Fruit fly (Drosophila melanogaster) whole organism, larva: ENCODE measurements around the gene CG17141.

Experiments used
- noc ChIP-seq: fragments of 200-800 bp; sonication (Bioruptor generic); optimal IDR thresholded peaks from 3 replicates; lab custom pipeline; 2019; ENCODE audit warnings: missing biosample characterization, mild to moderate bottlenecking, missing genetic modification characterization, moderate library complexity

CG17141 gene

dm6 chr3R:22726771-22727455 lies 20.5 kb downstream of the CG17141 start, which contains the start of gene CG45049:
Gene CG45049, plus strand, starts transcription at chr3R:22726967.
- no peak for TF ChIP-seq noc

DNA sequence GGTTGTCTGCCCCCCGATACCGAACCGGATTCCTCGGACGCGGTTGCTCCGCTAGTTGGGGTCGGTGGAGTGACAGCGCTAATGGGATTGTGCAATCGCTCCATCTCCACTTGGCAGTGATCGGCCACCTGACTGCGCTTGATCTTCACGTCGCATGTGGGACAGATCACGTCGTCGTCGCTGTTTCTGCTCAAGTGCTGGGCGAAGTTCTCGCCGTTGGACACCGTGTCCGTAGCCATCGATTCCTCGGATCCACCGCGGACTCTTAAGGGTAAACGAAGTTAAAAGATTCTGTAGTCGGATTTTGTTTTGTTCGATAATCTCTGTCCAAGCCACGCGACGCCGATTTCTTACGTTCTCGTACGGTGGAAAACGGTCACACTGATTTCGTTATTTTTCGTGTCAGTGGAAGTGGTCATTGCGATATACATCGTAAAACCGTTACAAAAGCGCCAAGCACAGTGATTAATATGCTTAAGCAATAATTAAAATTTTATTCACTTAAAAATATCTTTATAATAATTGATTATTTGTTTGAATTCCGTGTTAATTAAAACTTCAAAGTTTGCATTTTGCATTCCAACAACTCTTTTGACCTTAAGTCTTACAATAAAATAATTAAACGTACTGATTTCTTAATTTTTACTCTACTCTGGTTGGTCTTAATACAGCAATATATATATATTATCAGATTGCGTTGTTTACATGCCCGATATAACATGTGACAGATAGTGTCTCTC lies 21.2 kb downstream of the CG17141 start, which contains the start of gene RNF220:
Gene RNF220, minus strand, starts transcription at position 384 of the 740 bp plus-strand sequence.
- no peak for TF ChIP-seq noc

DNA sequence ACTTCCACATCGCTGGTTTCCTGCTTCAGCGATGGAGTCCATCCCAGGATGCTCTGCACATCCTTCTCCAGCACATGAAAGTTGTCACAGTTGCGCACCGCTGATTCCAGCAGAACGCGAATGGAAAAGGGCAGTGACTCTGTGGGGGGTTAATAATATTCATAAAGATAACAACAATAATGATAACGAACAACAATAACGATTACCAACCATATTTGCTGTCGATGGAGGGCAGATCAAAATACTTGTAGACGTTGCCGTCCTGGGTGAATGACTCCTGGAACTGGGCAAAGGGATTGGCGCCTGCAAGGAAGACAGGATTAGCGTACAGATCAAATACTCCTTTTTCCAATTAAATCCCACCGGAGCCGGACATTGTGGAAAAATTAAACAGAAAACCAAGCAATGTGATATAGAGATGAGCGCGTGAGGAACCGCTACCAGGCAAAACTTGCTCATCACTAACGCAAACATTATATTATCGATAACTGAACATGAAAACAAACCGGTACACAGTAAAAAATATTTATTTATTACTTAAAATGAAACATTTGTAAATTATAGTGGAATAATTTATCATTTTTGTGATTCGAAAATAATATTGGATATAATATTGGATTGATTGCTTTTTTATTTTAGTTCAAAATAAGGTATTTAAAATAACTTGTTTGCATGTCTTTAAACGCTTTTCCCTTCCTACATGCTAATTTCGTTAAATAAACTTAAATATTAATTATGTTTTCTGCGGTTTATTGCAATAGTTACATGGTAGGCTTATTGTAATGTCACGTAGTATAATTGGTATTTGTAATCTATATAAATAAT lies 23.0 kb downstream of the CG17141 start, which contains the start of gene Irp-1A:
Gene Irp-1A, minus strand, starts transcription at position 439 of the 825 bp plus-strand sequence.
- peak; percentile 58 for TF ChIP-seq noc

DNA sequence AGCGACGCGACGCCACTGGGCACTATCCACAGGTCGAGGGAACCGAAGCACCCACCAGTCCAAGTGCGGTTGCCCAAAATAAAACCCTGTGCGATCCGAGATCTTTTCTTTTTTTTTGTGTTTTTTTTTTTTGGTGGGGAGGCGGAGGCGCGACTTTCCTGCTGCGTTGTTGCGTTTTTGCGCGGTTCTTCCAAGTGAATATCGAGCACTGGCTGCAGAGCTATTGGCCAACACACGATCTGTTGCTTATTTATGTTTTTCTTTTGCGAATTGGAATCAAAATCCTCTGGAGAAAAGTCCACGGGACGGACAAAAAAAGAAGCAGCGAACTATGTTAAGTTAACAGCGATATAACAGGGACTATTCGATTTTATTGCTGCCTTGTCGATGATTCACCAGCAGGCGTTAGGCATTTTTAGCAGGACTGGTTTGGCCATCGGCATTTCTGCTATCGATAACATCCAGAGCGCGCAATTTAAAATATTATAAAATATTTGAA lies 26.5 kb downstream of the CG17141 start, which contains the start of gene wge:
Gene wge, minus strand, starts transcription at position 343 of the 499 bp plus-strand sequence.
- TF ChIP-seq noc = no peak

DNA sequence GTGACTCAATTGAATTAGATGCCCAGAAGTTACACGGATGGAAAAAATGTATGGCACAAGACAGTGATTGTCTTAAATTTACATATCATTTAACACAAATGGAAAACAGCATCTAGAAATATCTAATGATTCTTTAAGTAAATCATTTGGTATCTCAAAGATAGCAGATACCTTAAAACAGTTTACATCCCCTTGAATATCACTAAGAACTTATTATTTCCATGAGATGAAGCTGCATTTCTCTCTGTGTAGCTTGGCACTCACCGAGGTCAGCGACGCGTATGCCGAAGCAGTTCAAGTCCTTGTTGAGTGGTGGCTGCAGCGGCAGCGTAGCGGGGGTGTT lies 27.8 kb downstream of the CG17141 start:
- no peak for TF ChIP-seq noc

DNA sequence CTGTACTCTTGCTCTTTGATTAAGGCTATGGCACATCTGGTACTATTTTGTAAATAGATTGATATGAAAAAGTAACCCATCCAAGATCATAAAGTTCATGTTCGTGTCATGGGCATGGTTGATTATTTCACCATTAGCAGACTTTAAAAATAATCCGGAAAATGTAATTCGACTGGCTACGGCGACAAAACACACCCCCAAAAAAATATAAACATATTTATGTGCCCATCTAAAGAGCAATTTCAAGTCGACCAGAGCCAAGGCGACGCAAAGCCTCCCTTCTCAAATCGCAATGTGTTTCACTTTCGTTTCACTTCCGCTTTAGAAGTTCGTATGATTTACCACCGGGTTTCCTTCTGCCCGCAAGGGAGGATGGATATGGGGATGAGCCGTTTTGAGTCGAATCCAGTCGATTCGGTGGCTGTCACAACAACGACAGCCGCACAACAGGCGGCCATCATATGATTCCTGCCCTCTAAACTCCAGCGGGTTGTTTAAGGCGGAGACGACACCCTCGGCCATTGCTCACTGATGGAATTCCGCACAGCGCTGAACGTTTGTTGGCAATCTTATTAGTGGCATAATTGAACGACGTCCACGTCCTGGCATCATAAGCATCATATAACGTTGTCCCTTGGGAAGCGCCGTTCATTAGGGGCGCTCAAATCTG lies 28.3 kb downstream of the CG17141 start:
- TF ChIP-seq noc = no peak

- TF ChIP-seq noc = no peak
Measured at dm6 chr3R:22718401-22718800, 29.0 kb downstream of the CG17141 start.

- no peak for TF ChIP-seq noc
Measured at dm6 chr3R:22717863-22718262, 29.5 kb downstream of the CG17141 start.

dm6 chr3R:22710662-22711061 lies 36.7 kb downstream of the CG17141 start, which contains the start of gene CG4907:
Gene CG4907, minus strand, starts transcription at chr3R:22710762.
- TF ChIP-seq noc = no peak

DNA sequence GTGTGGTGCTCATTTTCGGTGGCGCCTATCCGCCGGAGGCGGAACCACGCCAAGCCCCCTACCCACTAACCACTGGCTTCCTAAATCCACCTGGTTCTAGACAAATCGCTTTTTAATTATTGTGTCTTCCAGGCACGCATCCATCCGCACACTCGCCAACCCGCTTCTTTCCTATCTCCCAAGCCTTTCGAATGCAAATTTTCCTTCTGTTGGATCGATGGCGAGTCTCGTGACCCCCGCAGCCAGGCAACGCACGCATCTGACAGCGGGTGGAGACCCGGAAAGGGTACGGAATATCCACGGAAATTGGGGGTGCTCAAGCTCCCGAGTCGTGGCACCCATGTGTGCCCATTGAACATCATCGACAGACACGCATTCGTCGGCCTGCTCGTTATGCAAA lies 40.2 kb downstream of the CG17141 start, which contains the start of gene CG13842:
Gene CG13842, minus strand, starts transcription at position 101 of the 400 bp plus-strand sequence.
- no peak for TF ChIP-seq noc

dm6 chr3R:22701793-22702192 lies 45.6 kb downstream of the CG17141 start, which contains the start of the genes CG6972 and CCAP:
Gene CG6972, plus strand, starts transcription at chr3R:22702007.
Gene CCAP, minus strand, starts transcription at chr3R:22702084.
- TF ChIP-seq noc = no peak

DNA sequence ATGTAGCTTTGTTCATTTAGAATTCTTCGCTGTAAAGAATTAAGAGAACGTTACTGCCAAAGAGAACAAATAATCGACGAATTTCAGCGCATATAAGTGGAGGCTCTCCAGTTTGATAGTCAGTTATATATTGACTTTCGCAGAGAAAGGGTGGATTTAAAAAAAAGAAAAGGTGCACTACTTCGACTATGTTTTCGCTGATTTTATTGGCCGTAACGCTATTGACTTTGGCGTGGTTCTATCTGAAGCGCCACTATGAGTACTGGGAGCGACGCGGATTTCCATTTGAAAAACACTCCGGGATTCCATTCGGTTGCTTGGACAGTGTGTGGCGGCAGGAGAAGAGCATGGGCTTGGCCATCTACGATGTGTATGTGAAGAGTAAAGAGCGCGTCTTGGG lies 49.2 kb downstream of the CG17141 start, which contains the start of gene Cyp6d4:
Gene Cyp6d4, plus strand, starts transcription at position 112 of the 400 bp plus-strand sequence.
- no peak for TF ChIP-seq noc
